Worm (Caenorhabditis elegans) whole organism, L2 larva: ENCODE data around the gene R107.2.

Experiments used
- F13H6.1 ChIP-seq: sonication (generic microtip); optimal IDR thresholded peaks from 2 replicates; lab custom pipeline; 2016; ENCODE audit warnings: missing genetic modification characterization, missing compliant biosample characterization
- ama-1 ChIP-seq: fragments of 150-350 bp; optimal IDR thresholded peaks from 2 replicates; lab custom pipeline; 2018; ENCODE audit warnings: inconsistent platforms
- elt-3 ChIP-seq: sonication (generic microtip); optimal IDR thresholded peaks from 2 replicates; lab custom pipeline; 2017; ENCODE audit warnings: missing biosample characterization, missing genetic modification characterization
- lin-13 ChIP-seq: fragments of 150-350 bp; optimal IDR thresholded peaks from 2 replicates; lab custom pipeline; 2014; ENCODE audit warnings: missing biosample characterization, missing genetic modification reagents, missing genetic modification characterization
- lin-39 ChIP-seq: fragments of 150-350 bp; optimal IDR thresholded peaks from 2 replicates; lab custom pipeline; 2014; ENCODE audit warnings: missing biosample characterization, missing genetic modification reagents, missing genetic modification characterization
- mdl-1 ChIP-seq, 2 experiments: fragments of 150-350 bp in 1 of 2; sonication (generic microtip) in 1 of 2; optimal IDR thresholded peaks; 2 replicates each; lab custom pipeline; 2017; ENCODE audit warnings: missing biosample characterization in 2 of 2, missing genetic modification characterization in 2 of 2
- nhr-237 ChIP-seq: fragments of 150-350 bp; optimal IDR thresholded peaks from 2 replicates; lab custom pipeline; 2014; ENCODE audit warnings: missing biosample characterization, missing genetic modification characterization
- nhr-6 ChIP-seq: fragments of 150-350 bp; optimal IDR thresholded peaks from 2 replicates; lab custom pipeline; 2014; ENCODE audit warnings: missing biosample characterization, missing genetic modification characterization
- nhr-77 ChIP-seq: fragments of 150-350 bp; optimal IDR thresholded peaks from 2 replicates; lab custom pipeline; 2014; ENCODE audit warnings: missing biosample characterization, missing genetic modification characterization
- unc-62 ChIP-seq: fragments of 150-350 bp; optimal IDR thresholded peaks from 2 replicates; lab custom pipeline; 2014; ENCODE audit warnings: missing biosample characterization, missing genetic modification reagents, missing genetic modification characterization
- zag-1 ChIP-seq: fragments of 150-350 bp; optimal IDR thresholded peaks from 2 replicates; lab custom pipeline; 2014; ENCODE audit warnings: missing biosample characterization, missing genetic modification characterization

- TF ChIP-seq ama-1 (no peak), elt-3 (tag; lab: Kevin White, UChicago) (no peak), mdl-1 (tag; optimal IDR thresholded peaks at IDR 0.05; lab: Kevin White, UChicago) (no peak), zag-1 (tag; lab: Kevin White, UChicago) (no peak), unc-62 (no peak), lin-39 (tag; lab: Kevin White, UChicago) (no peak), F13H6.1 (tag; lab: Kevin White, UChicago) (no peak), nhr-6 (tag; lab: Kevin White, UChicago) (no peak), nhr-237 (tag; lab: Kevin White, UChicago) (no peak), nhr-77 (tag; lab: Kevin White, UChicago) (no peak), lin-13 (GFP tag; lab: Kevin White, UChicago) (no peak)
These were observed 47.9 kb downstream of the R107.2 start for ce11 chrIII:8997821-8998220.
